Worm (Caenorhabditis elegans) whole organism, early embryonic: ENCODE measurements around the gene F46B6.12.

Source experiments
- B0310.2 ChIP-seq: sonication (generic microtip); optimal IDR thresholded peaks from 2 replicates; lab custom pipeline; 2016; ENCODE audit warnings: mild to moderate bottlenecking, missing genetic modification characterization, missing compliant biosample characterization
- F13C5.2 ChIP-seq: sonication (generic microtip); optimal IDR thresholded peaks from 2 replicates; lab custom pipeline; 2017; ENCODE audit warnings: mild to moderate bottlenecking, missing genetic modification characterization, inconsistent platforms, missing compliant biosample characterization
- aly-1 ChIP-seq: sonication (generic microtip); optimal IDR thresholded peaks from 2 replicates; lab custom pipeline; 2016; ENCODE audit warnings: missing genetic modification characterization, missing compliant biosample characterization
- ama-1 ChIP-seq: fragments of 150-350 bp; optimal IDR thresholded peaks from 2 replicates; lab custom pipeline; 2014
- ceh-13 ChIP-seq: fragments of 200-800 bp; sonication (Bioruptor generic); optimal IDR thresholded peaks from 2 replicates; lab custom pipeline; 2018; ENCODE audit warnings: mild to moderate bottlenecking, missing genetic modification characterization, missing compliant biosample characterization
- ceh-36 ChIP-seq: sonication (generic microtip); optimal IDR thresholded peaks from 2 replicates; lab custom pipeline; 2016; ENCODE audit warnings: missing genetic modification characterization, inconsistent platforms, missing compliant biosample characterization
- ets-7 ChIP-seq: sonication (generic microtip); optimal IDR thresholded peaks from 2 replicates; lab custom pipeline; 2016; ENCODE audit warnings: missing genotype, missing genetic modification characterization, missing compliant biosample characterization
- flt-1 ChIP-seq: fragments of 200-800 bp; sonication (Bioruptor generic); IDR thresholded peaks from 2 replicates; pipeline ENCODE4 v1.3.6; 2022; ENCODE audit warnings: missing genetic modification characterization, missing compliant biosample characterization
- hmbx-1 ChIP-seq: sonication (generic microtip); optimal IDR thresholded peaks from 2 replicates; lab custom pipeline; 2016; ENCODE audit warnings: mild to moderate bottlenecking, missing genetic modification characterization, missing compliant biosample characterization
- hmg-4 ChIP-seq: fragments of 200-800 bp; sonication (Bioruptor generic); optimal IDR thresholded peaks from 2 replicates; lab custom pipeline; 2018; ENCODE audit warnings: mild to moderate bottlenecking, missing genetic modification characterization, missing compliant biosample characterization
- hnd-1 ChIP-seq: sonication (generic microtip); optimal IDR thresholded peaks from 2 replicates; lab custom pipeline; 2016; ENCODE audit warnings: missing genetic modification characterization, missing compliant biosample characterization
- pes-1 ChIP-seq: fragments of 200-800 bp; sonication (Bioruptor generic); IDR thresholded peaks from 2 replicates; pipeline ENCODE4 v1.3.6; 2022; ENCODE audit warnings: missing genetic modification reagents, missing genetic modification characterization, missing compliant biosample characterization
- scrt-1 ChIP-seq: fragments of 200-800 bp; sonication (Bioruptor generic); IDR thresholded peaks from 2 replicates; pipeline ENCODE4 v1.3.6; 2022; ENCODE audit warnings: missing genetic modification characterization, missing compliant biosample characterization
- sea-1 ChIP-seq: fragments of 200-800 bp; sonication (Bioruptor generic); conservative IDR thresholded peaks from 2 replicates; pipeline ENCODE4 v1.3.6; 2022; ENCODE audit warnings: missing genetic modification characterization, missing compliant biosample characterization
- tbx-11 ChIP-seq: fragments of 200-800 bp; sonication (Bioruptor generic); IDR thresholded peaks from 2 replicates; pipeline ENCODE4 v1.3.6; 2022; ENCODE audit warnings: missing genetic modification characterization, missing compliant biosample characterization
- tbx-37 ChIP-seq: fragments of 200-800 bp; sonication (Bioruptor generic); conservative IDR thresholded peaks from 2 replicates; pipeline ENCODE4 v1.3.6; 2022; ENCODE audit warnings: missing genetic modification reagents, missing genetic modification characterization, missing compliant biosample characterization
- tra-4 ChIP-seq: sonication (generic microtip); optimal IDR thresholded peaks from 2 replicates; lab custom pipeline; 2017; ENCODE audit warnings: missing genetic modification characterization, missing compliant biosample characterization

The F46B6.12 gene

ce11 chrV:9771311-9771710 is 4.3 kb downstream of the F46B6.12 start:
- no peak for TF ChIP-seq sea-1 (GFP tag; lab: Robert Waterston, UW)
- no peak for TF ChIP-seq hnd-1 (tag; lab: Kevin White, UChicago)
- TF ChIP-seq tra-4 (tag; lab: Kevin White, UChicago), result no peak
- no peak for TF ChIP-seq ceh-36 (tag; lab: Kevin White, UChicago)
- no peak for TF ChIP-seq ets-7 (tag; lab: Kevin White, UChicago)
- TF ChIP-seq hmg-4 (GFP tag; lab: Kevin White, UChicago), result no peak
- no peak for TF ChIP-seq hmbx-1
- TF ChIP-seq ceh-13, result no peak
- TF ChIP-seq aly-1 (tag; lab: Kevin White, UChicago), result no peak
- TF ChIP-seq flt-1 (GFP tag; lab: Robert Waterston, UW), result no peak
- no peak for TF ChIP-seq scrt-1
- no peak for TF ChIP-seq tbx-37 (GFP tag; lab: Robert Waterston, UW)
- TF ChIP-seq tbx-11, result no peak
- no peak for TF ChIP-seq B0310.2 (tag; lab: Kevin White, UChicago)
- TF ChIP-seq F13C5.2 (tag; lab: Kevin White, UChicago), result no peak
- TF ChIP-seq ama-1 (lab: Kevin White, UChicago), result no peak
- TF ChIP-seq pes-1 (GFP tag; lab: Robert Waterston, UW), result no peak

- TF ChIP-seq hnd-1 (tag; lab: Kevin White, UChicago) (no peak), tra-4 (tag; lab: Kevin White, UChicago) (no peak), hmbx-1 (no peak), ets-7 (tag; lab: Kevin White, UChicago) (no peak), ama-1 (lab: Kevin White, UChicago) (no peak), pes-1 (GFP tag; lab: Robert Waterston, UW) (no peak), tbx-37 (GFP tag; lab: Robert Waterston, UW) (no peak), flt-1 (GFP tag; lab: Robert Waterston, UW) (no peak), scrt-1 (no peak), B0310.2 (tag; lab: Kevin White, UChicago) (no peak), hmg-4 (GFP tag; lab: Kevin White, UChicago) (no peak), ceh-13 (no peak), F13C5.2 (tag; lab: Kevin White, UChicago) (no peak), ceh-36 (tag; lab: Kevin White, UChicago) (no peak), aly-1 (tag; lab: Kevin White, UChicago) (no peak), sea-1 (GFP tag; lab: Robert Waterston, UW) (no peak), tbx-11 (no peak)
These were observed 6.5 kb downstream of the F46B6.12 start, which contains the start of gene unc-42 for ce11 chrV:9768828-9769778. TSS of gene unc-42 (minus strand) at chrV:9769391.

DNA sequence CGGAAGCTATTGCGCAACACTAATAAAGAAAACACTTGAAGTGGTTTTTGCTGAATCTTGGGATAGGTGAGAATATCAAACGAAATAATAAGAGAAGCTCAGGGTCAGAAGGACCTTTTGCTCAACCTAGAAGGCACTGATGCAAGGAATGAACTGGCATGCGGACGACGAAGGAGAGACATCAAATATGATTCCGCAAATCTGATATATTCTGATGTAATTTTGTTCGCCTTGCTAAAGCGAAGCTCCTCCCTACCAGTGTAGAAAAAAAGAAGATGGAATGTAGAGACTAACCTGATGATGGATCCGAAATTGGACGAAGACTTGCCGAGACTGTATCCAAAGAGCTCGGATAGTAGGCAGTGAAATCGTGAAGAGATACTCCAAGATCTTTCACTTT is 7.7 kb downstream of the F46B6.12 start:
- TF ChIP-seq ets-7 (tag; lab: Kevin White, UChicago), result no peak
- no peak for TF ChIP-seq hmbx-1
- TF ChIP-seq scrt-1, result no peak
- no peak for TF ChIP-seq hnd-1 (tag; lab: Kevin White, UChicago)
- no peak for TF ChIP-seq tbx-37 (GFP tag; lab: Robert Waterston, UW)
- no peak for TF ChIP-seq pes-1 (GFP tag; lab: Robert Waterston, UW)
- no peak for TF ChIP-seq sea-1 (GFP tag; lab: Robert Waterston, UW)
- no peak for TF ChIP-seq flt-1 (GFP tag; lab: Robert Waterston, UW)
- no peak for TF ChIP-seq tra-4 (tag; lab: Kevin White, UChicago)
- no peak for TF ChIP-seq hmg-4 (GFP tag; lab: Kevin White, UChicago)
- TF ChIP-seq tbx-11, result no peak
- TF ChIP-seq ceh-36 (tag; lab: Kevin White, UChicago), result no peak
- no peak for TF ChIP-seq B0310.2 (tag; lab: Kevin White, UChicago)
- no peak for TF ChIP-seq aly-1 (tag; lab: Kevin White, UChicago)
- TF ChIP-seq ama-1 (lab: Kevin White, UChicago), result no peak
- TF ChIP-seq ceh-13, result no peak
- no peak for TF ChIP-seq F13C5.2 (tag; lab: Kevin White, UChicago)

ce11 chrV:9765622-9766021 is 10.0 kb downstream of the F46B6.12 start:
- TF ChIP-seq sea-1 (GFP tag; lab: Robert Waterston, UW), result no peak
- no peak for TF ChIP-seq tra-4 (tag; lab: Kevin White, UChicago)
- TF ChIP-seq F13C5.2 (tag; lab: Kevin White, UChicago), result no peak

- TF ChIP-seq tra-4 (tag; lab: Kevin White, UChicago) (no peak), sea-1 (GFP tag; lab: Robert Waterston, UW) (no peak), ceh-13 (no peak), tbx-37 (GFP tag; lab: Robert Waterston, UW) (no peak), hnd-1 (tag; lab: Kevin White, UChicago) (no peak), ceh-36 (tag; lab: Kevin White, UChicago) (no peak), pes-1 (GFP tag; lab: Robert Waterston, UW) (no peak), F13C5.2 (tag; lab: Kevin White, UChicago) (no peak), aly-1 (tag; lab: Kevin White, UChicago) (no peak), tbx-11 (no peak), B0310.2 (tag; lab: Kevin White, UChicago) (no peak), hmg-4 (GFP tag; lab: Kevin White, UChicago) (no peak), ama-1 (lab: Kevin White, UChicago) (no peak), hmbx-1 (no peak), flt-1 (GFP tag; lab: Robert Waterston, UW) (no peak), scrt-1 (no peak), ets-7 (tag; lab: Kevin White, UChicago) (no peak)
These were observed 11.1 kb downstream of the F46B6.12 start for ce11 chrV:9764552-9764951.

ce11 chrV:9763759-9764158 is 11.9 kb downstream of the F46B6.12 start:
- TF ChIP-seq B0310.2 (tag; lab: Kevin White, UChicago) (no peak), ceh-13 (no peak), flt-1 (GFP tag; lab: Robert Waterston, UW) (no peak), ets-7 (tag; lab: Kevin White, UChicago) (no peak), ama-1 (lab: Kevin White, UChicago) (no peak), hnd-1 (tag; lab: Kevin White, UChicago) (no peak), sea-1 (GFP tag; lab: Robert Waterston, UW) (no peak), pes-1 (GFP tag; lab: Robert Waterston, UW) (no peak), scrt-1 (no peak), tbx-37 (GFP tag; lab: Robert Waterston, UW) (no peak), aly-1 (tag; lab: Kevin White, UChicago) (no peak), F13C5.2 (tag; lab: Kevin White, UChicago) (no peak)
